Worm (Caenorhabditis elegans): ENCODE results near the gene tasp-1.
A peak's percentile ranks its signal among the peaks of the same experiment; 100 is the strongest.

The tasp-1 gene

DNA sequence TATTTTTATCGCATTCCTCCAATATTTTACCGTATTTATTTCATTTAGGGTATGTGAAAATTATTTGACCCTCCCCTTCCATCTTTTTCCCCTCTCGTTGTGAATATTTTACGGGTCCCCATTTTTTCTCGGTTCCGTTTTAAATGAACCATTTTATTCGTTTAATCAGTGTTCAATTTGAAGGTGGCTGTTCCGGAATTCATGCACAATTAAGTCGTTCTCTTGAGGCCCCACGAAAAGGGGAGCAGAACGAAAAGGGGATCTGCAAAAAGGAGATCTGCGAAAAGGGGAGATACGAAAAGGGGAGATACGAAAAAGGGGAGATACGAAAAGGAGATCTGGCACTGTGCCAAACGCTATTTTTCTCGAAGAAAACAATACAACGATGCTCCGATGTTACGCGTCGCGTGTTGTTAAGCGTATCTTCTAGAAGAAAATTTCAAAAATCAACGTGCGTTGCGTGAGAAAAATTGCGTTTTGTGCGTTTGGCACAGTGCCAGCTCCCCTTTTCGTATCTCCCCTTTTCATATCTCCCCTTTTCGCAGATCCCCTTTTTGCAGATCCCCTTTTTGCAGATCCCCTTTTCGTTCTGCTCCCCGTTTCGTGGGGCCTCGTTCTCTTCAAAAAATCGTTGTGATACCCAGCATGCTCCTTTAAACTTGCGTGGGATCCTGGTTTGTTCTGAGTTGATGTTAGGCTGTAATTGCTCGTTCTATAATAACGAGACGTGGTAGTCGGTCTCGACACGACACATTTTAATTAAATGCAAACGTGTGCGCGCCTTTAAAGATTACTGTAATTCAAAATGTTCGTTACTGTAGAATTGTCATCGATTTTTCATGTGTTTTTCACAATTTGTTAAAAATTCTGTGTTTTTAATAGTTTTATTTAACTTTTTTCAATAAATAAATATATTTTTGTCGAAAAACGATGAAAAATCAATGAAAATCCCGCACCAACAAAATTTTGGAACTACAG, 52.0 kb downstream of the tasp-1 start (continued):
- TF ChIP-seq gei-8 (GFP tag; optimal IDR thresholded peaks at IDR 0.05) (no peak), pqm-1 (tag; optimal IDR thresholded peaks at IDR 0.05) (no peak), nhr-11 (tag; optimal IDR thresholded peaks at IDR 0.05) (no peak), nhr-76 (tag; optimal IDR thresholded peaks at IDR 0.05) (no peak), jun-1 (tag; optimal IDR thresholded peaks at IDR 0.05) (no peak), madf-5 (GFP tag; IDR thresholded peaks at IDR 0.05) (peak in 1 of 2 experiments; percentile 75; a peak in 1 of 4 replicates), hlh-11 (tag; optimal IDR thresholded peaks at IDR 0.05) (no peak), nhr-77 (tag; optimal IDR thresholded peaks at IDR 0.05) (no peak), php-3 (GFP tag; IDR thresholded peaks at IDR 0.05) (no peak), lin-15B (tag; optimal IDR thresholded peaks at IDR 0.05) (no peak), nhr-25 (tag; optimal IDR thresholded peaks at IDR 0.05; ENCODE audit: borderline replicate concordance, insufficient read depth) (no peak), F10B5.3 (tag; optimal IDR thresholded peaks at IDR 0.05) (no peak), ceh-28 (tag; optimal IDR thresholded peaks at IDR 0.05) (no peak), D1046.2 (GFP tag; IDR thresholded peaks at IDR 0.05) (no peak), mxl-3 (GFP tag; optimal IDR thresholded peaks at IDR 0.05) (no peak), unc-62 (GFP tag; optimal IDR thresholded peaks at IDR 0.05 in 1 of 2) (no peak), unc-62 (tag; optimal IDR thresholded peaks at IDR 0.05) (no peak), nhr-237 (tag; optimal IDR thresholded peaks at IDR 0.05) (no peak), fkh-10 (GFP tag; optimal IDR thresholded peaks at IDR 0.05) (no peak), pha-4 (GFP tag; IDR thresholded peaks at IDR 0.05) (0 out of 2 replicates have a peak, but pooled peaks have one; percentile 60), pha-4 (tag; optimal IDR thresholded peaks at IDR 0.05) (no peak), ZK337.2 (GFP tag; IDR thresholded peaks at IDR 0.05) (no peak), ceh-82 (tag; optimal IDR thresholded peaks at IDR 0.05) (no peak), dpl-1 (GFP tag; optimal IDR thresholded peaks at IDR 0.05) (no peak), ZK546.5 (tag; optimal IDR thresholded peaks at IDR 0.05) (no peak), cey-2 (tag; optimal IDR thresholded peaks at IDR 0.05; ENCODE audit: borderline replicate concordance, insufficient read depth) (no peak), zag-1 (tag; optimal IDR thresholded peaks at IDR 0.05) (no peak), ceh-62 (tag; optimal IDR thresholded peaks at IDR 0.05) (no peak), dve-1 (tag; optimal IDR thresholded peaks at IDR 0.05; ENCODE audit: insufficient read depth) (no peak), dmd-9 (GFP tag; IDR thresholded peaks at IDR 0.05) (0 out of 2 replicates have a peak, but pooled peaks have one; percentile 16), T20F7.1 (GFP tag; optimal IDR thresholded peaks at IDR 0.05) (no peak), ztf-11 (tag; optimal IDR thresholded peaks at IDR 0.05) (no peak), Y75B8A.6 (GFP tag; IDR thresholded peaks at IDR 0.05) (no peak), lin-29 (GFP tag; IDR thresholded peaks at IDR 0.05) (no peak), egl-27 (tag; optimal IDR thresholded peaks at IDR 0.05) (no peak), nhr-6 (tag; optimal IDR thresholded peaks at IDR 0.05) (no peak), zip-11 (GFP tag; IDR thresholded peaks at IDR 0.05) (no peak), dmd-6 (GFP tag; IDR thresholded peaks at IDR 0.05) (peak; percentile 24), spr-3 (GFP tag; optimal IDR thresholded peaks at IDR 0.05) (no peak), nhr-111 (GFP tag; optimal IDR thresholded peaks at IDR 0.05) (no peak), lin-39 (tag; optimal IDR thresholded peaks at IDR 0.05) (peak; percentile 4), unc-130 (GFP tag; optimal IDR thresholded peaks at IDR 0.05) (peak; percentile 24), F44E2.7 (GFP tag; IDR thresholded peaks at IDR 0.05) (no peak), lin-38 (GFP tag; IDR thresholded peaks at IDR 0.05) (peak; percentile 69), tra-1 (GFP tag; IDR thresholded peaks at IDR 0.05) (no peak; the same call in 1 of the 2 replicates), lsy-2 (tag; optimal IDR thresholded peaks at IDR 0.05) (peak in 1 of 2 experiments; percentile 26), mep-1 (tag; optimal IDR thresholded peaks at IDR 0.05) (peak; percentile 11), sdz-12 (GFP tag; optimal IDR thresholded peaks at IDR 0.05) (no peak), mdl-1 (tag; optimal IDR thresholded peaks at IDR 0.05) (no peak)
